Worm (Caenorhabditis elegans): Measurements from ENCODE around the gene K09H11.6.
A peak's percentile ranks its signal among the peaks of the same experiment; 100 is the strongest.

Gene K09H11.6

ce11 chrV:5717237-5717935, 18.6 kb downstream of the K09H11.6 start, which contains the start of gene rga-3 (continued):
- TF ChIP-seq F39B2.1 (GFP tag; IDR thresholded peaks at IDR 0.05) (no peak), nfya-2 (GFP tag; IDR thresholded peaks at IDR 0.05) (no peak), C06A6.2 (GFP tag; conservative IDR thresholded peaks at IDR 0.05) (no peak), Y67H2A.10 (GFP tag; conservative IDR thresholded peaks at IDR 0.05) (0 out of 2 replicates have a peak, but pooled peaks have one; percentile 23), F23B12.7 (tag; optimal IDR thresholded peaks at IDR 0.05; ENCODE audit: insufficient read depth) (peak; percentile 49), tlf-1 (GFP tag; optimal IDR thresholded peaks at IDR 0.05) (peak; percentile 91), xnd-1 (tag; optimal IDR thresholded peaks at IDR 0.05) (peak; percentile 97), hrde-1 (tag; optimal IDR thresholded peaks at IDR 0.05; ENCODE audit: borderline replicate concordance) (peak; percentile 59), F37B4.10 (GFP tag; IDR thresholded peaks at IDR 0.05) (no peak), egl-44 (GFP tag; IDR thresholded peaks at IDR 0.05) (no peak), fkh-3 (tag; optimal IDR thresholded peaks at IDR 0.05) (no peak), F49E8.2 (tag; optimal IDR thresholded peaks at IDR 0.05; ENCODE audit: insufficient read depth) (peak; percentile 96), efl-1 (GFP tag; optimal IDR thresholded peaks at IDR 0.05) (peak; percentile 97), ceh-100 (GFP tag; IDR thresholded peaks at IDR 0.05) (peak; percentile 55; the same call in 1 of the 2 replicates), Y79H2A.3 (GFP tag; conservative IDR thresholded peaks at IDR 0.05) (no peak), D2030.7 (GFP tag; IDR thresholded peaks at IDR 0.05) (peak; percentile 98), Y53G8AR.9 (GFP tag; conservative IDR thresholded peaks at IDR 0.05) (peak; percentile 66; the same call in 1 of the 2 replicates), K11D2.4 (GFP tag; IDR thresholded peaks at IDR 0.05) (no peak), ZK185.1 (tag; optimal IDR thresholded peaks at IDR 0.05; ENCODE audit: poor library complexity, severe bottlenecking) (peak; percentile 27), rec-8 (tag; optimal IDR thresholded peaks at IDR 0.05) (no peak), B0336.3 (GFP tag; IDR thresholded peaks at IDR 0.05) (peak; percentile 85), zfh-2 (GFP tag; conservative IDR thresholded peaks at IDR 0.05) (no peak), ceh-27 (GFP tag; optimal IDR thresholded peaks at IDR 0.05) (no peak), die-1 (tag; optimal IDR thresholded peaks at IDR 0.05) (no peak), lin-26 (GFP tag; IDR thresholded peaks at IDR 0.05) (no peak), attf-6 (GFP tag; IDR thresholded peaks at IDR 0.05) (peak; percentile 74; the same call in 1 of the 2 replicates), B0019.2 (GFP tag; conservative IDR thresholded peaks at IDR 0.05) (peak; percentile 92), F52B5.7 (tag; optimal IDR thresholded peaks at IDR 0.05) (no peak), dpl-1 (GFP tag; optimal IDR thresholded peaks at IDR 0.05) (peak; percentile 95), somi-1 (GFP tag; optimal IDR thresholded peaks at IDR 0.05) (no peak), nhr-179 (tag; optimal IDR thresholded peaks at IDR 0.05) (no peak), snpc-3.4 (tag; optimal IDR thresholded peaks at IDR 0.05) (peak; percentile 95), nfya-1 (tag; optimal IDR thresholded peaks at IDR 0.05; ENCODE audit: borderline replicate concordance, insufficient read depth) (no peak), nhr-120 (GFP tag; IDR thresholded peaks at IDR 0.05) (no peak), attf-3 (GFP tag; conservative IDR thresholded peaks at IDR 0.05) (peak; percentile 86), T26A5.8 (tag; optimal IDR thresholded peaks at IDR 0.05) (no peak), mel-28 (tag; optimal IDR thresholded peaks at IDR 0.05; ENCODE audit: borderline replicate concordance) (no peak), zim-3 (tag; optimal IDR thresholded peaks at IDR 0.05) (no peak), atf-7 (tag; optimal IDR thresholded peaks at IDR 0.05) (no peak), nhr-27 (tag; optimal IDR thresholded peaks at IDR 0.05) (no peak), unc-130 (GFP tag; optimal IDR thresholded peaks at IDR 0.05) (peak; percentile 95), bed-1 (GFP tag; IDR thresholded peaks at IDR 0.05) (no peak), egl-18 (GFP tag; IDR thresholded peaks at IDR 0.05) (no peak), sptf-2 (GFP tag; optimal IDR thresholded peaks at IDR 0.05) (no peak), cebp-1 (GFP tag; IDR thresholded peaks at IDR 0.05) (no peak), cebp-1 (tag; optimal IDR thresholded peaks at IDR 0.05) (peak; percentile 8), ztf-3 (GFP tag; optimal IDR thresholded peaks at IDR 0.05) (no peak)
